Fruit fly (Drosophila melanogaster) whole organism, larva: ENCODE data around the gene eIF5B.
A peak's percentile ranks its signal among the peaks of the same experiment; 100 is the strongest.

Experiments
- noc ChIP-seq: fragments of 200-800 bp; sonication (Bioruptor generic); optimal IDR thresholded peaks from 3 replicates; lab custom pipeline; 2019; ENCODE audit warnings: missing biosample characterization, mild to moderate bottlenecking, missing genetic modification characterization, moderate library complexity

The eIF5B gene

dm6 chr3L:3384596-3385436 lies 76.0 kb downstream of the eIF5B start:
- TF ChIP-seq noc (tag; lab: Kevin White, UChicago) = no peak

- TF ChIP-seq noc (tag; lab: Kevin White, UChicago) = peak; percentile 21
Measured at dm6 chr3L:3383965-3384595, 76.7 kb downstream of the eIF5B start.

- peak; percentile 88 for TF ChIP-seq noc (tag; lab: Kevin White, UChicago)
Measured at dm6 chr3L:3382489-3382879, 78.3 kb downstream of the eIF5B start.

- peak; percentile 3 for TF ChIP-seq noc (tag; lab: Kevin White, UChicago)
Measured at dm6 chr3L:3381869-3382488, 78.8 kb downstream of the eIF5B start.

dm6 chr3L:3380225-3381043 lies 80.3 kb downstream of the eIF5B start:
- no peak for TF ChIP-seq noc (tag; lab: Kevin White, UChicago)
